Fruit fly (Drosophila melanogaster): ENCODE data around the gene ppk27.

- TF ChIP-seq CG9609 (GFP tag; optimal IDR thresholded peaks at IDR 0.05) = no peak
- no peak for TF ChIP-seq CG12942 (GFP tag; optimal IDR thresholded peaks at IDR 0.05)
- TF ChIP-seq CG11696 (GFP tag; IDR thresholded peaks at IDR 0.05) = no peak
- TF ChIP-seq CG8388 (GFP tag; optimal IDR thresholded peaks at IDR 0.05) = no peak
- TF ChIP-seq chn (GFP tag; optimal IDR thresholded peaks at IDR 0.05) = no peak
- TF ChIP-seq oc (tag; optimal IDR thresholded peaks at IDR 0.05) = no peak
- no peak for TF ChIP-seq MTF-1 (GFP tag; optimal IDR thresholded peaks at IDR 0.05; ENCODE audit: borderline replicate concordance)
- TF ChIP-seq B-H1 (GFP tag; IDR thresholded peaks at IDR 0.05) = no peak
- TF ChIP-seq CG12236 (GFP tag; optimal IDR thresholded peaks at IDR 0.05) = no peak
Measured at dm6 chr3L:3776559-3777097, 21.6 kb upstream of the ppk27 start.
